Fruit fly (Drosophila melanogaster) whole organism, pupa: Measurements from ENCODE around the gene Traf-like.
A peak's percentile ranks its signal among the peaks of the same experiment; 100 is the strongest.

Experiments used
- CG10348 ChIP-seq: fragments of 200-800 bp; sonication (Bioruptor generic); IDR thresholded peaks from 2 replicates; pipeline ENCODE4 v1.3.6; 2022; ENCODE audit warnings: missing biosample characterization, missing genetic modification characterization
- CG12605 ChIP-seq: fragments of 200-800 bp; sonication (Bioruptor generic); IDR thresholded peaks from 2 replicates; pipeline ENCODE4 v1.3.6; 2022; ENCODE audit warnings: missing biosample characterization, missing genetic modification characterization
- CG17806 ChIP-seq: fragments of 200-800 bp; sonication (Bioruptor generic); optimal IDR thresholded peaks from 2 replicates; lab custom pipeline; 2018; ENCODE audit warnings: missing biosample characterization, mild to moderate bottlenecking, missing genetic modification characterization, moderate library complexity
- CG32121 ChIP-seq: fragments of 200-800 bp; sonication (Bioruptor generic); IDR thresholded peaks from 2 replicates; pipeline ENCODE4 v1.3.6; 2022; ENCODE audit warnings: missing biosample characterization, missing genetic modification characterization
- CG34367 ChIP-seq: fragments of 200-800 bp; sonication (Bioruptor generic); optimal IDR thresholded peaks from 2 replicates; lab custom pipeline; 2018; ENCODE audit warnings: missing biosample characterization, mild to moderate bottlenecking, missing genetic modification characterization
- CG8159 ChIP-seq: fragments of 200-800 bp; sonication (Bioruptor generic); optimal IDR thresholded peaks from 3 replicates; lab custom pipeline; 2018; ENCODE audit warnings: missing biosample characterization, mild to moderate bottlenecking, missing genetic modification characterization, moderate library complexity
- CG9948 ChIP-seq: fragments of 200-800 bp; sonication (Bioruptor generic); optimal IDR thresholded peaks from 2 replicates; lab custom pipeline; 2018; ENCODE audit warnings: missing biosample characterization, mild to moderate bottlenecking, missing genetic modification characterization, moderate library complexity
- EcR ChIP-seq: fragments of 200-800 bp; sonication (Bioruptor generic); optimal IDR thresholded peaks from 3 replicates; lab custom pipeline; 2019; ENCODE audit warnings: missing biosample characterization, missing genetic modification characterization, mild to moderate bottlenecking, moderate library complexity, missing genetic modification reagents
- Ets98B ChIP-seq: fragments of 200-800 bp; sonication (Bioruptor generic); IDR thresholded peaks from 2 replicates; pipeline ENCODE4 v1.3.6; 2022; ENCODE audit warnings: missing biosample characterization, missing genetic modification characterization
- Snoo ChIP-seq: fragments of 200-800 bp; sonication (Bioruptor generic); optimal IDR thresholded peaks from 3 replicates; lab custom pipeline; 2017; ENCODE audit warnings: missing biosample characterization, mild to moderate bottlenecking, missing genetic modification characterization, inconsistent platforms
- fd96Ca ChIP-seq: fragments of 200-800 bp; sonication (Bioruptor generic); IDR thresholded peaks from 3 replicates; pipeline ENCODE4 v1.3.6; 2022; ENCODE audit warnings: missing biosample characterization, missing genetic modification characterization
- rn ChIP-seq: fragments of 200-800 bp; sonication (Bioruptor generic); IDR thresholded peaks from 2 replicates; pipeline ENCODE4 v1.3.6; 2022; ENCODE audit warnings: missing biosample characterization, missing genetic modification characterization

dm6 chrX:16414451-16415368 is at the start of gene Traf-like:
- TF ChIP-seq CG9948 (tag; lab: Kevin White, UChicago), result no peak
- no peak for TF ChIP-seq Snoo (tag; lab: Kevin White, UChicago)
- no peak for TF ChIP-seq CG12605 (GFP tag; lab: Robert Waterston, UW)
- TF ChIP-seq EcR (GFP tag; lab: Kevin White, UChicago), result peak; percentile 5
- no peak for TF ChIP-seq CG34367 (tag; lab: Kevin White, UChicago)
- TF ChIP-seq CG32121, result no peak
- TF ChIP-seq CG10348 (GFP tag; lab: Robert Waterston, UW), result no peak
- TF ChIP-seq CG17806 (tag; lab: Kevin White, UChicago), result no peak
- TF ChIP-seq rn (GFP tag; lab: Robert Waterston, UW), result no peak
- no peak for TF ChIP-seq fd96Ca (GFP tag; lab: Robert Waterston, UW)
- no peak for TF ChIP-seq CG8159 (tag; lab: Kevin White, UChicago)
- no peak for TF ChIP-seq Ets98B (GFP tag; lab: Robert Waterston, UW)
